Worm (Caenorhabditis elegans): ENCODE measurements around the gene dnc-1.

- TF ChIP-seq W03F9.2 (tag; optimal IDR thresholded peaks at IDR 0.05) (no peak), dao-5 (tag; optimal IDR thresholded peaks at IDR 0.05) (no peak), him-1 (tag; optimal IDR thresholded peaks at IDR 0.05) (no peak)
These were observed 17.6 kb downstream of the dnc-1 start, which contains the start of gene ZK593.3 for ce11 chrIV:10915388-10915787.

Data from whole organism, L4/young adult.